Worm (Caenorhabditis elegans) whole organism, L4 larva: ENCODE results near the gene gos-28.
A peak's percentile ranks its signal among the peaks of the same experiment; 100 is the strongest.

ENCODE experiments used
- F26F4.8 ChIP-seq: fragments of 200-800 bp; sonication (Bioruptor generic); conservative IDR thresholded peaks from 2 replicates; pipeline ENCODE4 v1.3.6; 2022; ENCODE audit warnings: missing genetic modification characterization, missing compliant biosample characterization
- Y105C5A.15 ChIP-seq: fragments of 200-800 bp; sonication (Bioruptor generic); IDR thresholded peaks from 2 replicates; pipeline ENCODE4 v1.3.6; 2022; ENCODE audit warnings: missing genetic modification characterization, missing compliant biosample characterization
- Y48G9A.11 ChIP-seq: fragments of 200-800 bp; sonication (Bioruptor generic); IDR thresholded peaks from 2 replicates; pipeline ENCODE4 v1.3.6; 2022; ENCODE audit warnings: missing genetic modification reagents, missing genetic modification characterization, missing compliant biosample characterization
- Y5F2A.4 ChIP-seq: fragments of 200-800 bp; sonication (Bioruptor generic); optimal IDR thresholded peaks from 2 replicates; lab custom pipeline; 2018; ENCODE audit warnings: mild to moderate bottlenecking, missing genetic modification characterization, missing compliant biosample characterization
- aha-1 ChIP-seq: fragments of 150-350 bp; peaks from one replicate; lab custom pipeline; 2014; ENCODE audit warnings: missing biosample characterization, missing genetic modification characterization
- aly-2 ChIP-seq: sonication (generic microtip); optimal IDR thresholded peaks from 2 replicates; lab custom pipeline; 2018; ENCODE audit warnings: missing biosample characterization, missing genetic modification characterization
- ceh-20 ChIP-seq: fragments of 200-800 bp; sonication (Bioruptor generic); IDR thresholded peaks from 2 replicates; pipeline ENCODE4 v1.3.6; 2022; ENCODE audit warnings: missing genetic modification reagents, missing genetic modification characterization, missing compliant biosample characterization
- ceh-28 ChIP-seq: fragments of 150-350 bp; optimal IDR thresholded peaks from 2 replicates; lab custom pipeline; 2014; ENCODE audit warnings: missing biosample characterization, missing genetic modification reagents, missing genetic modification characterization
- ceh-62 ChIP-seq: sonication (generic microtip); optimal IDR thresholded peaks from 2 replicates; lab custom pipeline; 2017; ENCODE audit warnings: missing biosample characterization, missing genetic modification characterization
- ceh-82 ChIP-seq: sonication (generic microtip); optimal IDR thresholded peaks from 2 replicates; lab custom pipeline; 2017; ENCODE audit warnings: missing biosample characterization, missing genetic modification characterization
- ctbp-1 ChIP-seq: fragments of 200-800 bp; sonication (Bioruptor generic); IDR thresholded peaks from 2 replicates; pipeline ENCODE4 v1.3.6; 2022; ENCODE audit warnings: missing genetic modification reagents, missing genetic modification characterization, missing compliant biosample characterization
- daf-8 ChIP-seq: fragments of 200-800 bp; sonication (Bioruptor generic); IDR thresholded peaks from 2 replicates; pipeline ENCODE4 v1.3.6; 2022; ENCODE audit warnings: missing genetic modification characterization, missing compliant biosample characterization
- dpl-1 ChIP-seq: fragments of 150-350 bp; optimal IDR thresholded peaks from 2 replicates; lab custom pipeline; 2014; ENCODE audit warnings: missing biosample characterization, missing genetic modification reagents, missing genetic modification characterization
- duxl-1 ChIP-seq: sonication (generic microtip); optimal IDR thresholded peaks from 2 replicates; lab custom pipeline; 2016; ENCODE audit warnings: mild to moderate bottlenecking, missing genetic modification characterization, moderate library complexity, missing compliant biosample characterization; ENCODE audit not compliant: poor library complexity
- fkh-10 ChIP-seq: fragments of 150-350 bp; optimal IDR thresholded peaks from 2 replicates; lab custom pipeline; 2014; ENCODE audit warnings: missing biosample characterization, missing genetic modification reagents, missing genetic modification characterization
- hlh-11 ChIP-seq: fragments of 200-800 bp; sonication (Bioruptor generic); optimal IDR thresholded peaks from 2 replicates; lab custom pipeline; 2018; ENCODE audit warnings: mild to moderate bottlenecking, missing genetic modification characterization, missing compliant biosample characterization
- hmg-1.1 ChIP-seq: fragments of 200-800 bp; sonication (Bioruptor generic); IDR thresholded peaks from 2 replicates; pipeline ENCODE4 v1.3.6; 2022; ENCODE audit warnings: missing genetic modification reagents, missing genetic modification characterization, missing compliant biosample characterization
- jun-1 ChIP-seq: fragments of 150-350 bp; optimal IDR thresholded peaks from 2 replicates; lab custom pipeline; 2014; ENCODE audit warnings: missing biosample characterization, missing genetic modification reagents, missing genetic modification characterization
- lin-15B ChIP-seq: fragments of 150-350 bp; sonication (generic microtip); optimal IDR thresholded peaks from 3 replicates; lab custom pipeline; 2014; ENCODE audit warnings: missing biosample characterization, missing genetic modification characterization
- lin-29 ChIP-seq: fragments of 200-800 bp; sonication (Bioruptor generic); IDR thresholded peaks from 2 replicates; pipeline ENCODE4 v1.3.6; 2022; ENCODE audit warnings: missing genetic modification reagents, missing genetic modification characterization, missing compliant biosample characterization
- lin-38 ChIP-seq: fragments of 200-800 bp; sonication (Bioruptor generic); IDR thresholded peaks from 2 replicates; pipeline ENCODE4 v1.3.6; 2022; ENCODE audit warnings: missing genetic modification reagents, missing genetic modification characterization, missing compliant biosample characterization
- lir-3 ChIP-seq: sonication (generic microtip); optimal IDR thresholded peaks from 2 replicates; lab custom pipeline; 2016; ENCODE audit warnings: mild to moderate bottlenecking, missing genetic modification characterization, missing compliant biosample characterization
- lsy-2 ChIP-seq, 2 experiments: fragments of 150-350 bp in 1 of 2; sonication (generic microtip) in 1 of 2; optimal IDR thresholded peaks; 2 replicates each; lab custom pipeline; 2014 to 2017; ENCODE audit warnings: missing biosample characterization in 2 of 2, missing genetic modification characterization in 2 of 2
- madf-9 ChIP-seq: fragments of 200-800 bp; sonication (Bioruptor generic); conservative IDR thresholded peaks from 2 replicates; pipeline ENCODE4 v1.3.6; 2022; ENCODE audit warnings: missing genetic modification reagents, missing genetic modification characterization, missing compliant biosample characterization
- mdl-1 ChIP-seq, 2 experiments: fragments of 150-350 bp in 1 of 2; sonication (generic microtip) in 1 of 2; optimal IDR thresholded peaks; 2 replicates each; lab custom pipeline; 2014 to 2017; ENCODE audit warnings: missing biosample characterization in 2 of 2, missing genetic modification characterization in 2 of 2
- mes-2 ChIP-seq: sonication (generic microtip); optimal IDR thresholded peaks from 2 replicates; lab custom pipeline; 2016; ENCODE audit warnings: missing genotype, mild to moderate bottlenecking, missing genetic modification characterization, missing compliant biosample characterization; ENCODE audit not compliant: poor library complexity, severe bottlenecking
- mxl-2 ChIP-seq: fragments of 200-800 bp; sonication (Bioruptor generic); conservative IDR thresholded peaks from 2 replicates; pipeline ENCODE4 v1.3.6; 2022; ENCODE audit warnings: missing genetic modification reagents, missing genetic modification characterization, missing compliant biosample characterization
- mxl-3 ChIP-seq: fragments of 200-800 bp; sonication (Bioruptor generic); optimal IDR thresholded peaks from 2 replicates; lab custom pipeline; 2018; ENCODE audit warnings: mild to moderate bottlenecking, missing genetic modification characterization, missing compliant biosample characterization
- nhr-10 ChIP-seq: fragments of 150-350 bp; optimal IDR thresholded peaks from 2 replicates; lab custom pipeline; 2014; ENCODE audit warnings: missing biosample characterization, missing genetic modification characterization
- nhr-11 ChIP-seq: fragments of 150-350 bp; optimal IDR thresholded peaks from 2 replicates; lab custom pipeline; 2014; ENCODE audit warnings: missing biosample characterization, missing genetic modification characterization
- nhr-25 ChIP-seq: sonication (generic microtip); optimal IDR thresholded peaks from 2 replicates; lab custom pipeline; 2017; ENCODE audit warnings: missing genetic modification characterization, mild to moderate bottlenecking, missing compliant biosample characterization, antibody characterized with exemption, moderate library complexity, borderline replicate concordance; ENCODE audit not compliant: insufficient read depth
- nhr-28 ChIP-seq: fragments of 150-350 bp; optimal IDR thresholded peaks from 2 replicates; lab custom pipeline; 2014; ENCODE audit warnings: missing biosample characterization, missing genetic modification characterization
- skn-1 ChIP-seq: fragments of 150-350 bp; optimal IDR thresholded peaks from 2 replicates; lab custom pipeline; 2014; ENCODE audit warnings: missing biosample characterization, missing genetic modification characterization
- snpc-1.2 ChIP-seq: fragments of 200-800 bp; sonication (Bioruptor generic); IDR thresholded peaks from 2 replicates; pipeline ENCODE4 v1.3.6; 2022; ENCODE audit warnings: missing genetic modification reagents, missing genetic modification characterization, missing compliant biosample characterization
- snpc-4 ChIP-seq: fragments of 150-350 bp; optimal IDR thresholded peaks from 2 replicates; lab custom pipeline; 2014; ENCODE audit warnings: missing biosample characterization, missing genetic modification characterization
- spr-3 ChIP-seq: fragments of 200-800 bp; sonication (Bioruptor generic); optimal IDR thresholded peaks from 2 replicates; lab custom pipeline; 2018; ENCODE audit warnings: mild to moderate bottlenecking, missing genetic modification characterization, missing compliant biosample characterization
- tra-1 ChIP-seq: fragments of 200-800 bp; sonication (Bioruptor generic); IDR thresholded peaks from 2 replicates; pipeline ENCODE4 v1.3.6; 2022; ENCODE audit warnings: missing genetic modification reagents, missing genetic modification characterization, missing compliant biosample characterization
- unc-39 ChIP-seq: sonication (generic microtip); optimal IDR thresholded peaks from 2 replicates; lab custom pipeline; 2017; ENCODE audit warnings: missing biosample characterization, missing genetic modification characterization
- unc-62 ChIP-seq, 3 experiments: fragments of 150-350 bp in 1 of 3; sonication (generic microtip); optimal IDR thresholded peaks in 2 of 3; peaks in 1 of 3; 1 replicate in 1 of 3; 2 replicates in 2 of 3; lab custom pipeline; 2014 to 2017; ENCODE audit warnings: missing biosample characterization in 3 of 3, missing genetic modification characterization in 3 of 3, missing genetic modification reagents in 3 of 3, missing genotype in 1 of 3
- zfp-3 ChIP-seq: fragments of 200-800 bp; sonication (Bioruptor generic); conservative IDR thresholded peaks from 2 replicates; pipeline ENCODE4 v1.3.6; 2022; ENCODE audit warnings: missing genetic modification reagents, missing genetic modification characterization, missing compliant biosample characterization
- zip-11 ChIP-seq: fragments of 200-800 bp; sonication (Bioruptor generic); IDR thresholded peaks from 2 replicates; pipeline ENCODE4 v1.3.6; 2022; ENCODE audit warnings: missing genetic modification characterization, missing compliant biosample characterization
- zip-2 ChIP-seq: fragments of 150-350 bp; optimal IDR thresholded peaks from 2 replicates; lab custom pipeline; 2014; ENCODE audit warnings: missing biosample characterization, missing genetic modification characterization
- ztf-11 ChIP-seq: fragments of 150-350 bp; optimal IDR thresholded peaks from 2 replicates; lab custom pipeline; 2014; ENCODE audit warnings: missing biosample characterization, missing genetic modification characterization
- ztf-7 ChIP-seq: fragments of 150-350 bp; optimal IDR thresholded peaks from 2 replicates; lab custom pipeline; 2014; ENCODE audit warnings: missing biosample characterization, missing genetic modification characterization

The gos-28 gene

DNA sequence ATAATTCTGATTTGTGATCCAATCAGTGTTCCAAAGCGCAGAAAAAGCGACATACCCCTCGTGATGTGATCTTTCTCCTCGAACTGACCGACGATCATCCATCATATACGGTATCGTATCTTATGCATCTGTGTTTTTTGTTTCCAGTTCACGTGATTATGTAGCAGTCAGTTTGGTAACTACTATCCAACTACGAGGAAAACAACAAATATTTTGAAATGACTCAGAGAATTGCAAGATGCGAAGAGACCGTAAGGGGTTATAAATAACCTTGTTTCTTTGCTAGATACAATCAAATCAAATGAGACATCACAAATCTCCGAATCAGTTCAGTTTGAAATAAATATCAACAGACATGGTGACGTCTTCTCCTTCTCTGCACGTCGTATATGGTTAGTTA lies 48.8 kb downstream of the gos-28 start (continued):
- no peak for TF ChIP-seq daf-8 (GFP tag; lab: Robert Waterston, UW)
- peak; percentile 63 for TF ChIP-seq hlh-11 (tag; lab: Kevin White, UChicago)
- TF ChIP-seq snpc-1.2 (GFP tag; lab: Robert Waterston, UW), result no peak
- no peak for TF ChIP-seq zip-2 (tag; lab: Kevin White, UChicago)
- TF ChIP-seq duxl-1, result no peak
- no peak for TF ChIP-seq Y5F2A.4 (GFP tag; lab: Kevin White, UChicago)
- no peak for TF ChIP-seq lin-15B (tag; lab: Kevin White, UChicago)
- no peak for TF ChIP-seq ztf-11 (tag; lab: Kevin White, UChicago)
- TF ChIP-seq nhr-10, result no peak
- TF ChIP-seq zfp-3 (GFP tag; lab: Robert Waterston, UW), result no peak
- TF ChIP-seq unc-62 (GFP tag; optimal IDR thresholded peaks at IDR 0.05 in 1 of 2; lab: Kevin White, UChicago), result peak in 1 of 2 experiments; percentile 97
- TF ChIP-seq unc-62 (tag; optimal IDR thresholded peaks at IDR 0.05; lab: Kevin White, UChicago), result no peak
- peak; percentile 84 for TF ChIP-seq nhr-28 (tag; lab: Kevin White, UChicago)
- TF ChIP-seq aly-2, result no peak
- 0 out of 2 replicates have a peak, but pooled peaks have one; percentile 10 for TF ChIP-seq tra-1 (GFP tag; lab: Robert Waterston, UW)
- no peak for TF ChIP-seq unc-39 (tag; lab: Kevin White, UChicago)
- TF ChIP-seq mes-2 (tag; lab: Kevin White, UChicago), result no peak
- no peak for TF ChIP-seq ceh-82
- no peak for TF ChIP-seq snpc-4 (tag; lab: Kevin White, UChicago)
- no peak for TF ChIP-seq Y48G9A.11 (GFP tag; lab: Robert Waterston, UW)
- no peak for TF ChIP-seq lir-3 (tag; lab: Kevin White, UChicago)
- no peak for TF ChIP-seq ceh-28 (tag; lab: Kevin White, UChicago)
- TF ChIP-seq madf-9, result no peak
- no peak for TF ChIP-seq Y105C5A.15
- no peak for TF ChIP-seq jun-1 (tag; lab: Kevin White, UChicago)
- no peak for TF ChIP-seq F26F4.8 (GFP tag; lab: Robert Waterston, UW)
- TF ChIP-seq lsy-2 (tag; optimal IDR thresholded peaks at IDR 0.05; lab: Kevin White, UChicago), result peak in 1 of 2 experiments; percentile 54

ce11 chrIII:7299466-7299865 lies 49.5 kb downstream of the gos-28 start, which contains the start of the genes B0361.14 and B0361.9:
Gene B0361.14, minus strand, starts transcription at chrIII:7299531.
Gene B0361.9, minus strand, starts transcription at chrIII:7299631.
- peak; percentile 80 for TF ChIP-seq nhr-25 (tag; lab: Kevin White, UChicago)
- no peak for TF ChIP-seq ceh-62
- peak; percentile 11 for TF ChIP-seq mxl-3 (GFP tag; lab: Kevin White, UChicago)
- TF ChIP-seq ztf-7 (tag; lab: Kevin White, UChicago), result no peak
- no peak for TF ChIP-seq nhr-10
- TF ChIP-seq fkh-10, result no peak
- 0 out of 2 replicates have a peak, but pooled peaks have one; percentile 19 for TF ChIP-seq hmg-1.1 (GFP tag; lab: Robert Waterston, UW)
- no peak for TF ChIP-seq skn-1 (tag; lab: Kevin White, UChicago)
- no peak for TF ChIP-seq ztf-11 (tag; lab: Kevin White, UChicago)
- no peak for TF ChIP-seq lsy-2 (tag; optimal IDR thresholded peaks at IDR 0.05; lab: Kevin White, UChicago)
- TF ChIP-seq ctbp-1 (GFP tag; lab: Robert Waterston, UW), result no peak
- no peak for TF ChIP-seq spr-3 (GFP tag; lab: Kevin White, UChicago)
- no peak for TF ChIP-seq ceh-20 (GFP tag; lab: Robert Waterston, UW)
- TF ChIP-seq aly-2, result no peak
- TF ChIP-seq tra-1 (GFP tag; lab: Robert Waterston, UW), result no peak
- no peak for TF ChIP-seq zip-11 (GFP tag; lab: Robert Waterston, UW)
- no peak for TF ChIP-seq nhr-11 (tag; lab: Kevin White, UChicago)
- TF ChIP-seq aha-1 (tag; lab: Kevin White, UChicago), result peak; percentile 71
- no peak for TF ChIP-seq lin-29 (GFP tag; lab: Robert Waterston, UW)
- TF ChIP-seq dpl-1, result no peak
- peak in 1 of 2 experiments; percentile 14 for TF ChIP-seq mdl-1 (tag; optimal IDR thresholded peaks at IDR 0.05; lab: Kevin White, UChicago)
- TF ChIP-seq mes-2 (tag; lab: Kevin White, UChicago), result peak; percentile 27
- TF ChIP-seq nhr-28 (tag; lab: Kevin White, UChicago), result peak; percentile 27
- TF ChIP-seq lin-38 (GFP tag; lab: Robert Waterston, UW), result no peak
- TF ChIP-seq zip-2 (tag; lab: Kevin White, UChicago), result no peak
- TF ChIP-seq mxl-2, result no peak
